Fruit fly (Drosophila melanogaster) whole organism, larva: Measurements from ENCODE around the gene Rala.

ENCODE experiments used
- noc ChIP-seq: fragments of 200-800 bp; sonication (Bioruptor generic); optimal IDR thresholded peaks from 3 replicates; lab custom pipeline; 2019; ENCODE audit warnings: missing biosample characterization, mild to moderate bottlenecking, missing genetic modification characterization, moderate library complexity

The Rala gene

DNA sequence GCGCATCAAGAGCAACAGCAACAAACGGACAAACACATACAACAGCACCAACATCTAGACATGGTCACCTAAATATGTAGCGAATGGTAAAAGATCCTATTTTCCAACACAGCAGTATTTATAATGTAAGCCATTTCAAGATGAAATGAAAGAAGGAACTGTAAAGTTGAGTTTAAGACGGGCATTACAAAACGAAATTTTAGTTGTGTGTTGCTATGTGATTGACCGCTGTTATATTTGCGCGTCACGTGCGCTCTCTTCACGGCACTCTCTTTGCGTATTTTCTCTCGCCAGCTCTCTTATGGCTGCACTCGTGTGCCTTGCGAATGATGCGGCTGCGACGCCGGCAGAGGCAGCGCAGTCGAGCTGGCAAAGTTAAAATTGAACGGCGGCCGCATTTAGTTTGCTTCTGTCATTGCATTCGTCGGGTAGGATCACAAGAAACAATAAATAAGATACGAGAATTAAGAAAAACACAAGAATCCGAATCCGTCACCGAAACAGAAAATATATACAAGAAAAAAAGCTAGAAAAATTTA is 31.5 kb downstream of the Rala start:
- TF ChIP-seq noc (tag; lab: Kevin White, UChicago), result no peak

DNA sequence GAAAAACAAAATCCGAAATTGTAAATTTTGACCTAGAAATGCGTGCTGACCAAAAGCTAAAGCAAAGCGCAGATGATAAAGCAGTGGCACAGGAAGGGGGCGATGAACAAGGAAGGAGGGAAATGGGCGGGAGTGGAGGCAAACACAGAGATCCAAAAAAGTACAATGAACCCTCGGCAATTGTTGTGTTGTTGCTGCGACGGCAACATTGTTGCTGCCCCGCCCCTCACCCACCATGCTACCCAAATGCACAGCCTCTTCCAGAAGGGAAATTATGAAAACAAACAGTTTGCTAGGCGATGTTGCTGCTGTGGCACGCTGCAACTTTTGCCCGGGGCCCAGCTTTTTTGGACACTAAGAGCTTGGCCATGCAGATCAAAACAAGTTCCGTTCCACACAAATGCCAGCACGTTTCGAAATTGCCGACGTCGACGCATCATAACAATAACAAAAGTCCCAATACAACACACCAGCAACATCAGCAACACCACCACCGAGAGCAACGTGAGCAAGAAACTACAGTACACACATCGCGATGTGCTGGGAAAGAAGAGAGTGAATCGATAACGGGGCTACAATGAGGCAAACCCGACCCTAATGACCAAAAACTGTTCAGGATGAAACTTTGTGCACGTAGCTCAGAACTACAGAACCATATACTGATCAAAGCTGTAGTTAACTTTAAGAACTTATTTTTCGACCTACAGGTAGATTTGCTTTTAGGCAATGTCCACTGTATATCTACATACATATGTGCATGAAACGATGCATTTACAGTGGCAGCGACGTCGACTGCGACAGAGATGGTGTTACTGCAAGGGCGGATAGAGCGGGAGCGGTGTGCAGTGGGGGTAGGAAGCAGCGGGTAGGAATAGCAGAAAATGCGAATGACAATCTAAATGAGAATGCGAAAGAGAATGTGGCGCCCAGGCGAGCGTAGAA is 32.7 kb downstream of the Rala start:
- TF ChIP-seq noc (tag; lab: Kevin White, UChicago), result no peak

DNA sequence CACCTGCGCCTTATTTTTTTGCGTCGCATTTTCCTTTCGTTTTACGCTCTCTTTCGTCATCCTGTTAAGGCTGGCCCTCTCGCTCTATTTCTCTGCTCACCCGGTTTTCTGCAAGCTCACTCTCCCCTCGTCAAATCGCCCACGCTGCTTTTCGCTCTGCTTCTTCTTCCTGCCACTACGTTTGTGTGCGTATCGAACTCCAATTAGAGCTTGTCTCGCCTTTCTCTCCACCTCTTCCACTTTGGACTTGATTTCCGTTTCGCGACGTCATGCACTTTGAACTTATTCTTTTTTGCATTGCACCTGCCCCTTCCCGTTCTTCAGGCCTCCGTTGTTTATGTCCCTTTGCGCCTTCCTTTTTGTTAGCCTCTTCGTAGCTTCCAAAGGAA is 33.9 kb downstream of the Rala start:
- no peak for TF ChIP-seq noc (tag; lab: Kevin White, UChicago)

DNA sequence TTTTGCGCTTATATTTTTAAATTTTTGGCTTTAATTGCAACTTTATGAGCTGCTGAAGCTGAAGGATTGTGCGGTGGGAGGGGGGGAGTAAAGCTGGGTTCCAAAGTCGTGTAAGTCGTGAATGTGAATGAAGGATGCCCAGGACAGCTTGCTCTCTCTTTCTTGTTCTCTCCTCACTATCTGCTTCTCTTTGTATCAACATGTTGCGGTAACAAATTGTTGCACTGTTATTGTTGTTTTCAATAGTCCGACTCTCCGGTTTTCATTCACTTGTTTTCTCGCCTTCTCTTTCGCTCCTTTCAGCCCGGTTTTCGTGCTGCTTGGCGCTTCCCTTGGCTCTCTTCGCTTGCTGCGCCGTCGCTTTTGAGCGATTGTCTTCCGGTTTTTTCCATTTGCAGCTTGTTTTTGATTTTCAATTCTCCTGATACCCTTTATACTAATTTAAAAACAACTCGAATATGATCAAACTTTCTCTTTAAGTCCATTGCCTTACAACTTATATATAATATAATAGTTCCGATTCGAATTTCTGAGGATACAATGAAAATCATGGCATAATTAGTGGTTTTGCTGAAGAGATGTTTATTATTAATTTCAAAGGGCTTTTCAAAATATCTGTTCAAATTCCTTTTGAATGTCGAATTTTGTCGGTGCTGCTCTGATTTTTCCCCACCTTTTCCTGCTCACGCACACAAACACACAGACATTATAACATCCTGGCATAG is 34.5 kb downstream of the Rala start:
- no peak for TF ChIP-seq noc (tag; lab: Kevin White, UChicago)

DNA sequence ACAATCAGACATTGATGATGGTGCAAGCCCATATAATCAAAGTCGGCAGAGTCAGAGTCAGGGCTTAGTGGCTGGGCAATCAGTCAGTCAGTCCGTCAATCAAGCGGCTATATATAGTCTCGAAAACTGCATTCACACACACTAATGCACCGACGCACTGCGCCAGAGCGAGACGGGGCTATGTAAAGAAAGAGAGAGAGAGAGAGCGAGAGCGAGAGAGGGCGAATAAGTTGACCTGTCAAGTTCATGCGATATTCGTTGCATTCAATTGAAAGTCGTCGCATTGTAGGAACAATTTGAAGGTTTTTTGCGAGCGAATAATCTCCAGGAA is 37.0 kb downstream of the Rala start:
- TF ChIP-seq noc (tag; lab: Kevin White, UChicago), result no peak

DNA sequence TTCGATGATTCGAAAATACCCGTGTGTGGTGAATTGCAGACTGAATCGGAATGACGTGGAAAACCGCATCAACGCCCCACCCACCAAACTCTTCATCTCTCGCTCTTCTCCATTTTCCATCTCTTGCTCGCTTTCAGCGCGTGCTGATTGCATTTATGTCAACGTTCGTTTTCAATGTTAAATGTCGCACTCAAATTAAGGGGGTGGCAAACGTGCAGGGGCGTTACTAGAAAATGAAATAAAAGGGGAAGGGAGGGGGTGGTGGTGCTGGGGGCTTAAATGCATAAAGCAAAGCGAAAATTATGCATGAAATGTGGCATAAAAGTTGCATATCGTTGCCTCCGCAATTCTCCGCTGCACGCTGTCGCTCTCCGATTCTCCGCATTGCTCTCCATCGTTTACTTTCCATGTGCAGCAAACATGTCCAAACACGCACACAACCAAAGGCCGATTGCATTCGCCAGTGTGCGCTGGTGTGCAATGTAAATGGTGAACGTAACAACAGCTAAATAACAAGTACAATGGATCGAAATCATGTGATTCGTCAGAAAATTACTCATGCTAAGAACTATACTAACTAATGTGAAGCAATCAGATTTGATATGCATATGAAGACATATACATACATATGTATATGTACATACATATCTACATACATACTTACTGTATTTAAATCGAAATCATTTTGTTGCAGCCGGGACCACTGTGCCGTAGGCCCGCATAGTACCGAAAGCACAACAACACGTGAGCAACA is 37.5 kb downstream of the Rala start:
- TF ChIP-seq noc (tag; lab: Kevin White, UChicago), result no peak

DNA sequence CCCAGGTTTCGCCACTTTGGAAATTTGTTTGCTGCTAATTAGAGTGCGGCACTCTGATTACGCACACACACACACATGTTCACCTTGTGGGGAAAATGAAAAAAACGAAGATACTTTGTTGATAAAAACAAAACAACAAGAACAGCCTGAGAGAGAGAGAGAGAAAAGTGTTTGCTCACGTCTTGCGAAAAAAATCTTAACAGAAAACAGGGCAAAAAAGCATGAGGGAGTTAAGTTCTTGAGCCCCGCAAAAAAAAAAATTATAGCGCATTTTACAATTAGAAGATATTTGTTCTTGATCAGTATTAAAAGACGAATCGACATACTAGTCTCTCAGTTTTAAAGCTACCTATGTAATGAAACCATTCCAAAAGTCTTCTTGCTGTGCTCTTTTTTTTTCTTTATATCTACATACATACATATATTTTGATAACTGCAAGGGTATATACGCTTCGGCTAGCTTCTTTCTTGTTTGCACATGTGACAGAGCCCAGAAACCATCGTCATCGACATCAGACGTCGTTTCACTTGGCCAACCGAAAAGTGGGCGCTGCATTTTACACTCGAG is 38.6 kb downstream of the Rala start:
- TF ChIP-seq noc (tag; lab: Kevin White, UChicago), result no peak

DNA sequence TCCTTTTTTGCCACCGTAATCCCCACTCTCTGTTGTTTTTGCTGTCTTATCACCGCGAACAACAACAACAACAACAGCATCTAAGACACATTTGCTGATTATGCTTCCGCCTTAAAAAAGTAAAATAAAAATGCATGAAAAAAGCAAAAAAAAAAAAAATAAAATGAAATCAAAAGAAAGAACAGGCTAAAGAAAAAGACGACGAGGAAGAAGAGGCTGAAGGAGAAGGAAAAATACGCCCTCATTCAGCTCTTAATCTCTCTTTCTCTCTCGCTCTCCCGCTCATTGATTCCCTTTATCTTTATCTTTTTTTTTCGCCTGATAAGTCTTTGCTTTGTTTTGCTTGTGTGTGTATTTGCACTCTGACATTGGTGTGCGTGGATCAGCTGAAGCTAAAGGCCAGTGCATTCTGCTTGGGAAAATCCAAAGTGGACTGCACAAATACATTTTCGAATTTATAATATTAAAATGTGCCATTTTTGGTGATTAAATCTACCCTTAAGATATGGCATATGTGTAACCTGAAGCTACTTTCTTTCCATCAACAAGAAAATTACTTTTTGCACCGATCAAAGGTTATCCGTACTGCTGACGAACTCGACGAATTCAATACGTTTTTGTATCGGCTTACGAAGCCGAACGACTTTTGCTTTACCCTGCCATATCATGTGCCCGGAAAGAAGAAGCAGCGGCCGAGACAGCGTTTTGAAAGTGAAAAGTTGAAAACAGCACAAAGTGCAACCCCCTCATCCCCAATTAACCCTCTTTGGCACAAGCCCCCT is 39.3 kb downstream of the Rala start:
- TF ChIP-seq noc (tag; lab: Kevin White, UChicago), result no peak

DNA sequence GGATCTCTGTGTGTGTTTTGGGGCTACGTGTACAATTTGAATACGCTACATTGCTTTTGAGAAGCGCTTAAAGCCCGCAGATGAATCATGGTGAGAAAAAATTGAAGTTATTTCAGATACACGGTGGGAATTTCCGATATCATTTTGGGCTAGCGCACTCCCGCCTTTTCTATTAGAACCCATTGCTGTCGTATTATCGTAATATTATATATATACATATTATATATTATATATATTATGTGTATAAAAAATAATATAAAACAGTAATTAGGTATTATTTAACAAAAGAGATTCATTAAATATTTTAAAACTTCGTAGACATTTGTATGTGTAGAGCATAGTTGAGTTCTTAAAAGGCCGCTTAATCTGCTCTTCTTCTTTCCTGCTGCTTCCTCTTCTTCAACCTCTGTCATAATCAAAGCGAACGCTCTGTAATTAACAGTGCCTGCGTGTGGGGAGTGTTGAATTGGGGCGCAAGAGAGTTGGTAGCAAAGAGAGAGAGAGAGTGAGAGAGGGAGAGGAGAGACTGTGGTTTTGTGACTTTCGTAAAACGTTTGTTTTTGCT is 41.5 kb downstream of the Rala start:
- peak; percentile 67 for TF ChIP-seq noc (tag; lab: Kevin White, UChicago)

DNA sequence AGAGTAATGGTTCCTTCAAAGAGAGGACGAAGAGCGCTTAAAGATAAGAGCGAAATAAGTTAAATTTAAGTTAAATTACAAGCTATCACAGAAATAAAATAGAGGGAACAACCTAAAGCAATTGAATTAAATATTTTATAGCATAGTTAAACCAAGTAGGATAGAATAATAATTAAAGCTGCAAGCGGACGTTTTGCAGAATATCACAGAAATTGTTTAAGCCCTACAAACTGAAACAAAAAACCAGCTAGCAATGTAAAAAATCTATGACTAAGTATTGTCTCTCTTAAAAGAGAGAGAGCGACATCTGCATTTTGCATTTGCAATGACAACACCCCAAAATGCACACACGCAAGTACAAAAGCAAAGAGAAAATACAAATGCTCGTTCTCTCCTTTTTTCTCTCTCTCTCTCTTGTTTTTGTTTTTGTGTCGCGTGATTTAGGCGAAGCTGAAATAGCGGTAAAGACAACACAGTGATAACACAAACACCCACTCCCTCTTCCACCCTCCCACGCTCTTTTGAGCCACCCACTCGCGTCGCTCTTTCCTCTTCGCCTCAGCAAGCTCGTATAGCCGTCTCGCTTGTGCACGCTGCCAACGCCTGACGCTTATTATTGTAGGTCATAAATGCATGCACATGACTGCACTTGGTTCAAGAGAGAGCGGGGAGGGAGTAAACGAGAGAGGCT is 42.1 kb downstream of the Rala start:
- no peak for TF ChIP-seq noc (tag; lab: Kevin White, UChicago)

DNA sequence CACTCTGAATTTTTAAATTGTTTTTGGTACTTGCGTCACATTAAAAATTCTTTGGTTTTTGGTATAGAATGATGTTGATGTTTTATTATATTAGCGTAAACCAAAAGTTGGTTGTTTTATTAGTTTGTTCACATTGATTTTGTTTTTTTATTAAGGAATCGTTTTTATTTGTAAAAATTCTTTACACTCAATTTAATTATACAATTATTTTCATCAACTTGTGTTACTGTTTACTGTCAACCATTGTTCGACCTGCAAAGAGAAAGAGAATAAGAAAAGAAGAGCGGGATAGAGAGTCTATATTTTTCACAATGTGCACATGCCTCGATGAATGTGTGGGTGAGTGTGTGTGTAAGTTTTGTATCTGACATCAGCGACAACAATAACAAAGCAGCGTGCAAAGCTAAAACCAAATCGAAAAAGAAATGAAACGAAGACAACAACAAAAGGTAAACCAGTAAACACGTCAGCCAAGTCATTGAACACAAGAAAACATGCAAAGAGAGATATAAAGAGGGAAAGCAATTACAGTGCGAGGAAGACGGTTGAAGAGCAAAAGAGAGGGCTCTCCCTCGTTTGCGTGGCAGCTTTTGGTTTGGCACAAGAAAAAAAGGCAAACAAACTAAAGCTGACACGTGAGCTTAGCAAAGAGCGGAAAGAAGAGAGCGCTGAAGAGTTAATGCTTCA is 42.8 kb downstream of the Rala start:
- TF ChIP-seq noc (tag; lab: Kevin White, UChicago), result no peak

DNA sequence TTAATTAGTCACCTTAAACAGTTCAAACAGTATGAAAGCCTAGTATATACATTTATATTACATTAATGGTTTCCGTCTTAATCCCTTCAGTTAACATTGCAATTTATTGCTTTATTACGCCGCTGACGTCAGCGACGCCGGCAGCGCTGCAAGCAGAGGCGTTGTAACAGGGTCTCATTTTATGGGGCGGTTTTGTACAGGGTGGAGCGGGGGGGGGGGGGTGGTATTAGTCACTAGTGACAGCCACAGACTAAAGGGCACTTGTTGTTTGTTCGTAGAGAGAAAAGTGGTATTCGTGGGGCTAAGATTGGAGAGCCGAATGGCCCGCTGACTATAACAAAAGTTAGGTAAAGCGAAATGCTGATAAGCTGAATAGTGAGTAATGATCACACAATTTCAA is 43.9 kb downstream of the Rala start:
- no peak for TF ChIP-seq noc (tag; lab: Kevin White, UChicago)

DNA sequence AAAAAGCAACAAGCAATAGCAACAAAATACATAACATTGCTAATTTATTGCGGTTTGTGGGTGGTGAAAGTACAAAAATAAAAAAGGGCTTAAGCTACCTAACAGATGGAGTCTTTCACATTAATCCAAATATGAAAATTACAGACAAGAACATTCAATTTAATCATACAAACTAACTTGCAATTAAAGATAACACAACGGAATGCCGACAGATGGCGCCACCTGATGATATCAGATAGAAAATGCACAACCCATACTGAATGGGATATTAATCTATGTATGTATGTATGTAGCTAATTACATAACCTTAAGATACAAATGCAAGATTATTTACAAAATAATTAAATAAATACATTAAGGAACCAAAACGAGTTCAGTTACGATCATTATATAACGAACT is 44.6 kb downstream of the Rala start:
- no peak for TF ChIP-seq noc (tag; lab: Kevin White, UChicago)
